Fruit fly (Drosophila melanogaster) whole organism, embryonic: ENCODE results near the gene galla-2.

Source experiments
- Abd-B ChIP-seq: fragments of 200-800 bp; sonication (Bioruptor generic); optimal IDR thresholded peaks from 2 replicates; lab custom pipeline; 2018; ENCODE audit warnings: missing biosample characterization, mild to moderate bottlenecking, missing genetic modification characterization, moderate library complexity
- Aef1 ChIP-seq: fragments of 200-800 bp; sonication (Bioruptor generic); IDR thresholded peaks from 3 replicates; pipeline ENCODE4 v1.3.6; 2022; ENCODE audit warnings: missing biosample characterization, missing genetic modification characterization
- Atf-2 ChIP-seq: fragments of 200-800 bp; sonication (Bioruptor generic); optimal IDR thresholded peaks from 2 replicates; lab custom pipeline; 2016; ENCODE audit warnings: missing biosample characterization, missing genetic modification characterization
- BEAF-32 ChIP-seq: fragments of 200-800 bp; sonication (Bioruptor generic); optimal IDR thresholded peaks from 3 replicates; lab custom pipeline; 2017; ENCODE audit warnings: missing biosample characterization, missing genetic modification characterization, mild to moderate bottlenecking, moderate library complexity, missing genetic modification reagents
- CG11560 ChIP-seq: fragments of 200-800 bp; sonication (Bioruptor generic); IDR thresholded peaks from 3 replicates; pipeline ENCODE4 v1.3.6; 2022; ENCODE audit warnings: missing biosample characterization, missing genetic modification characterization
- CG12219 ChIP-seq: fragments of 200-800 bp; sonication (Bioruptor generic); optimal IDR thresholded peaks from 3 replicates; lab custom pipeline; 2018; ENCODE audit warnings: missing biosample characterization, mild to moderate bottlenecking, missing genetic modification characterization
- CG12659 ChIP-seq: fragments of 200-800 bp; sonication (Bioruptor generic); optimal IDR thresholded peaks from 3 replicates; lab custom pipeline; 2017; ENCODE audit warnings: mild to moderate bottlenecking, missing biosample characterization, missing genetic modification reagents, missing genetic modification characterization
- CG13123 ChIP-seq: fragments of 200-800 bp; sonication (Bioruptor generic); optimal IDR thresholded peaks from 2 replicates; lab custom pipeline; 2016; ENCODE audit warnings: missing biosample characterization, missing genetic modification characterization
- CG14667 ChIP-seq: fragments of 200-800 bp; sonication (Bioruptor generic); IDR thresholded peaks from 2 replicates; pipeline ENCODE4 v1.3.6; 2022; ENCODE audit warnings: missing biosample characterization, missing genetic modification characterization
- CG14965 ChIP-seq: fragments of 200-800 bp; sonication (Bioruptor generic); optimal IDR thresholded peaks from 2 replicates; lab custom pipeline; 2016; ENCODE audit warnings: missing biosample characterization, missing genetic modification characterization, borderline replicate concordance
- CG15011 ChIP-seq: fragments of 200-800 bp; sonication (Bioruptor generic); optimal IDR thresholded peaks from 3 replicates; lab custom pipeline; 2018; ENCODE audit warnings: missing biosample characterization, mild to moderate bottlenecking, missing genetic modification characterization
- CG17361 ChIP-seq: fragments of 200-800 bp; sonication (Bioruptor generic); IDR thresholded peaks from 3 replicates; pipeline ENCODE4 v1.3.6; 2022; ENCODE audit warnings: missing biosample characterization, missing genetic modification characterization
- CG3163 ChIP-seq: fragments of 200-800 bp; sonication (Bioruptor generic); optimal IDR thresholded peaks from 3 replicates; lab custom pipeline; 2016; ENCODE audit warnings: missing biosample characterization, missing genetic modification characterization
- CG3281 ChIP-seq: fragments of 200-800 bp; sonication (Bioruptor generic); optimal IDR thresholded peaks from 3 replicates; lab custom pipeline; 2017; ENCODE audit warnings: missing biosample characterization, mild to moderate bottlenecking, missing genetic modification characterization
- CG34376 ChIP-seq: fragments of 200-800 bp; sonication (Bioruptor generic); optimal IDR thresholded peaks from 2 replicates; lab custom pipeline; 2018; ENCODE audit warnings: missing biosample characterization, mild to moderate bottlenecking, missing genetic modification characterization
- CG34422 ChIP-seq: fragments of 200-800 bp; sonication (Bioruptor generic); IDR thresholded peaks from 3 replicates; pipeline ENCODE4 v1.3.6; 2022; ENCODE audit warnings: missing biosample characterization, missing genetic modification characterization
- CG4360 ChIP-seq: fragments of 200-800 bp; sonication (Bioruptor generic); IDR thresholded peaks from 2 replicates; pipeline ENCODE4 v1.3.6; 2022; ENCODE audit warnings: missing biosample characterization, missing genetic modification characterization
- CG4730 ChIP-seq: fragments of 200-800 bp; sonication (Bioruptor generic); IDR thresholded peaks from 2 replicates; pipeline ENCODE4 v1.3.6; 2022; ENCODE audit warnings: missing biosample characterization, missing genetic modification characterization
- CG6254 ChIP-seq: fragments of 200-800 bp; sonication (Bioruptor generic); optimal IDR thresholded peaks from 3 replicates; lab custom pipeline; 2017; ENCODE audit warnings: mild to moderate bottlenecking, missing biosample characterization, missing genetic modification reagents, missing genetic modification characterization
- CG7357 ChIP-seq: fragments of 200-800 bp; sonication (Bioruptor generic); IDR thresholded peaks from 3 replicates; pipeline ENCODE4 v1.3.6; 2022; ENCODE audit warnings: missing biosample characterization, missing genetic modification characterization
- CG7786 ChIP-seq: fragments of 200-800 bp; sonication (Bioruptor generic); optimal IDR thresholded peaks from 2 replicates; lab custom pipeline; 2016; ENCODE audit warnings: missing biosample characterization, missing genetic modification characterization
- CHES-1-like ChIP-seq: fragments of 200-800 bp; sonication (Bioruptor generic); optimal IDR thresholded peaks from 2 replicates; lab custom pipeline; 2016; ENCODE audit warnings: missing biosample characterization, missing genetic modification characterization
- CoRest ChIP-seq: fragments of 200-800 bp; sonication (Bioruptor generic); optimal IDR thresholded peaks from 3 replicates; lab custom pipeline; 2018; ENCODE audit warnings: missing biosample characterization, mild to moderate bottlenecking, missing genetic modification characterization, moderate library complexity
- Drgx ChIP-seq: fragments of 200-800 bp; sonication (Bioruptor generic); IDR thresholded peaks from 2 replicates; pipeline ENCODE4 v1.3.6; 2022; ENCODE audit warnings: missing biosample characterization, missing genetic modification characterization
- Elba2 ChIP-seq: fragments of 200-800 bp; sonication (Bioruptor generic); optimal IDR thresholded peaks from 3 replicates; lab custom pipeline; 2016; ENCODE audit warnings: missing biosample characterization, missing genetic modification characterization
- Fer1 ChIP-seq: fragments of 200-800 bp; sonication (Bioruptor generic); optimal IDR thresholded peaks from 2 replicates; lab custom pipeline; 2017; ENCODE audit warnings: missing biosample characterization, mild to moderate bottlenecking, missing genetic modification characterization
- Gug ChIP-seq: fragments of 200-800 bp; sonication (Bioruptor generic); IDR thresholded peaks from 4 replicates; pipeline ENCODE4 v1.3.6; 2022; ENCODE audit warnings: missing biosample characterization, missing genetic modification characterization
- HLH4C ChIP-seq: fragments of 200-800 bp; sonication (Bioruptor generic); IDR thresholded peaks from 3 replicates; pipeline ENCODE4 v1.3.6; 2022; ENCODE audit warnings: missing biosample characterization, missing genetic modification characterization; ENCODE audit not compliant: partially characterized antibody
- Mad ChIP-seq: fragments of 200-800 bp; sonication (Bioruptor generic); optimal IDR thresholded peaks from 2 replicates; lab custom pipeline; 2016; ENCODE audit warnings: missing biosample characterization, missing genetic modification characterization
- NC2β ChIP-seq: fragments of 200-800 bp; sonication (Bioruptor generic); optimal IDR thresholded peaks from 2 replicates; lab custom pipeline; 2016; ENCODE audit warnings: missing biosample characterization, missing genetic modification characterization
- Pdp1 ChIP-seq, 2 experiments: fragments of 200-800 bp; sonication (Bioruptor generic); optimal IDR thresholded peaks; 3 replicates each; lab custom pipeline; 2016; ENCODE audit warnings: missing biosample characterization in 2 of 2, missing genetic modification characterization in 2 of 2, mild to moderate bottlenecking in 1 of 2, moderate library complexity in 1 of 2
- Sox102F ChIP-seq: fragments of 200-800 bp; sonication (Bioruptor generic); optimal IDR thresholded peaks from 2 replicates; lab custom pipeline; 2018; ENCODE audit warnings: missing biosample characterization, mild to moderate bottlenecking, missing genetic modification characterization, moderate library complexity
- Spps ChIP-seq: fragments of 200-800 bp; sonication (Bioruptor generic); optimal IDR thresholded peaks from 2 replicates; lab custom pipeline; 2018; ENCODE audit warnings: missing biosample characterization, mild to moderate bottlenecking, missing genetic modification characterization
- Sry-δ ChIP-seq: fragments of 200-800 bp; sonication (Bioruptor generic); optimal IDR thresholded peaks from 2 replicates; lab custom pipeline; 2016; ENCODE audit warnings: missing biosample characterization, missing genetic modification characterization
- Xbp1 ChIP-seq: fragments of 200-800 bp; sonication (Bioruptor generic); optimal IDR thresholded peaks from 3 replicates; lab custom pipeline; 2016; ENCODE audit warnings: missing biosample characterization, mild to moderate bottlenecking, missing genetic modification characterization
- ara ChIP-seq: fragments of 200-800 bp; sonication (Bioruptor generic); IDR thresholded peaks from 2 replicates; pipeline ENCODE4 v1.3.6; 2022; ENCODE audit warnings: missing biosample characterization, missing genetic modification characterization
- ato ChIP-seq: fragments of 200-800 bp; sonication (Bioruptor generic); IDR thresholded peaks from 2 replicates; pipeline ENCODE4 v1.3.6; 2022; ENCODE audit warnings: missing biosample characterization, missing genetic modification characterization; ENCODE audit not compliant: partially characterized antibody
- bbx ChIP-seq: fragments of 200-800 bp; sonication (Bioruptor generic); IDR thresholded peaks from 2 replicates; pipeline ENCODE4 v1.3.6; 2022; ENCODE audit warnings: missing biosample characterization, missing genetic modification characterization; ENCODE audit not compliant: partially characterized antibody
- bowl ChIP-seq: fragments of 200-800 bp; sonication (Bioruptor generic); IDR thresholded peaks from 2 replicates; pipeline ENCODE4 v1.3.6; 2022; ENCODE audit warnings: missing biosample characterization, missing genetic modification characterization
- br ChIP-seq: fragments of >200 bp; optimal IDR thresholded peaks from 2 replicates; lab custom pipeline; 2017
- danr ChIP-seq: fragments of 200-800 bp; sonication (Bioruptor generic); IDR thresholded peaks from 2 replicates; pipeline ENCODE4 v1.3.6; 2022; ENCODE audit warnings: missing biosample characterization, missing genetic modification characterization
- dimm ChIP-seq: fragments of 200-800 bp; sonication (Bioruptor generic); IDR thresholded peaks from 2 replicates; pipeline ENCODE4 v1.3.6; 2022; ENCODE audit warnings: missing biosample characterization, missing genetic modification characterization
- fru ChIP-seq: fragments of >200 bp; optimal IDR thresholded peaks from 2 replicates; lab custom pipeline; 2017
- gfzf ChIP-seq: fragments of 200-800 bp; sonication (Bioruptor generic); optimal IDR thresholded peaks from 2 replicates; lab custom pipeline; 2016; ENCODE audit warnings: missing biosample characterization, mild to moderate bottlenecking, missing genetic modification characterization, moderate library complexity
- hbn ChIP-seq: fragments of 200-800 bp; sonication (Bioruptor generic); IDR thresholded peaks from 2 replicates; pipeline ENCODE4 v1.3.6; 2022; ENCODE audit warnings: missing biosample characterization, missing genetic modification characterization; ENCODE audit not compliant: partially characterized antibody
- nmo ChIP-seq: fragments of 200-800 bp; sonication (Bioruptor generic); optimal IDR thresholded peaks from 2 replicates; lab custom pipeline; 2018; ENCODE audit warnings: missing biosample characterization, mild to moderate bottlenecking, missing genetic modification characterization, moderate library complexity
- p53 ChIP-seq: fragments of 200-800 bp; sonication (Bioruptor generic); optimal IDR thresholded peaks from 2 replicates; lab custom pipeline; 2016; ENCODE audit warnings: missing biosample characterization, missing genetic modification characterization
- pfk ChIP-seq: fragments of 200-800 bp; sonication (Bioruptor generic); optimal IDR thresholded peaks from 2 replicates; lab custom pipeline; 2018; ENCODE audit warnings: missing biosample characterization, mild to moderate bottlenecking, missing genetic modification characterization, moderate library complexity
- pnt ChIP-seq: fragments of 200-800 bp; sonication (Bioruptor generic); optimal IDR thresholded peaks from 3 replicates; lab custom pipeline; 2016; ENCODE audit warnings: missing biosample characterization, missing genetic modification characterization
- tio ChIP-seq: fragments of 200-800 bp; sonication (Bioruptor generic); optimal IDR thresholded peaks from 2 replicates; lab custom pipeline; 2017; ENCODE audit warnings: missing biosample characterization, missing genetic modification characterization, inconsistent platforms
- vnd ChIP-seq: fragments of 200-800 bp; sonication (Bioruptor generic); IDR thresholded peaks from 3 replicates; pipeline ENCODE4 v1.3.6; 2022; ENCODE audit warnings: missing biosample characterization, missing genetic modification characterization; ENCODE audit not compliant: partially characterized antibody
- zfh2 ChIP-seq: fragments of 200-800 bp; sonication (Bioruptor generic); optimal IDR thresholded peaks from 2 replicates; lab custom pipeline; 2016; ENCODE audit warnings: missing biosample characterization, missing genetic modification characterization

The galla-2 gene

DNA sequence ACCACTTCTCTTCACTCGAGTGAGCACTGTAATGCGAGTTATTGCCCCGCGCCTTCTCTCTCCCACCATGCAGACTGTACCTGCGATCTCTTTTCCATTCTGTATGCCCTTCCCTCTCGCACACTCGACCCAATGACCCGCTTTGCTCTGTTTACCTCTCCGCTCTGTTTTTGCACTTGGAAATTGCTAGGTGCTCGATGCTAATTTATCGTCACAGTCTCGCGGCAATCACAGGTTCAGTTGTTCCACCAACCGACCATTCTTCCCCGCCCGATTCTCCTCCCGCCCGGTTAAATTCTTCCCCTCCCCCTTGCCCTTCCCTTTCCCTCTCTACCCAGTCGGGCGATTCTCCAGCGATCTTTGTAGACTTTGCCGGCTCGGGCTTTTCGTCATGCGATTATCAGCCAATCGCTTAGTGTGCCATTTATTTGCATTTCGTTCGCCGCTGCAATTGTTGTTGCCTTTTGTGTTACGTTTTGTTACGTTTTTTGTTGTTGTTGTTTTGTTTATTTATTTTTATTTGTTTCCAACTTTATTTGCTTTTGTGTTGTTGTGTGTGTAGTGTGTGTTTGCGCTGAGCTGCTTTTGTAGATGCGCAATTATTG lies 14.8 kb upstream of the galla-2 start:
- peak; percentile 42; the same call in 1 of the 2 replicates for TF ChIP-seq CG4360 (GFP tag; lab: Robert Waterston, UW)
- TF ChIP-seq Fer1 (GFP tag; lab: Kevin White, UChicago): peak; percentile 40
- TF ChIP-seq Sry-δ (GFP tag; lab: Kevin White, UChicago): no peak
- TF ChIP-seq CG15011 (GFP tag; lab: Kevin White, UChicago): no peak
- no peak for TF ChIP-seq CHES-1-like
- TF ChIP-seq pfk (GFP tag; lab: Kevin White, UChicago): no peak
- TF ChIP-seq gfzf (GFP tag; lab: Kevin White, UChicago): no peak
- no peak for TF ChIP-seq CG14667 (GFP tag; lab: Robert Waterston, UW)
- TF ChIP-seq HLH4C (GFP tag; lab: Robert Waterston, UW): no peak
- no peak for TF ChIP-seq zfh2
- TF ChIP-seq hbn: no peak
- no peak for TF ChIP-seq CG7357
- TF ChIP-seq Pdp1 (GFP tag; optimal IDR thresholded peaks at IDR 0.05; lab: Kevin White, UChicago): no peak
- TF ChIP-seq CG34422 (GFP tag; lab: Robert Waterston, UW): no peak
- no peak for TF ChIP-seq CG13123 (GFP tag; lab: Kevin White, UChicago)
- TF ChIP-seq CG17361 (GFP tag; lab: Robert Waterston, UW): no peak
- TF ChIP-seq ara (GFP tag; lab: Robert Waterston, UW): peak; percentile 29; the same call in 1 of the 2 replicates
- no peak for TF ChIP-seq Gug (GFP tag; lab: Robert Waterston, UW)
- TF ChIP-seq Aef1 (GFP tag; lab: Robert Waterston, UW): no peak
- TF ChIP-seq vnd (GFP tag; lab: Robert Waterston, UW): no peak
- TF ChIP-seq CG14965 (GFP tag; lab: Kevin White, UChicago): no peak
- no peak for TF ChIP-seq bowl (GFP tag; lab: Robert Waterston, UW)
- no peak for TF ChIP-seq NC2β
- TF ChIP-seq Elba2: no peak
- TF ChIP-seq CG3163: no peak
- no peak for TF ChIP-seq Mad (GFP tag; lab: Kevin White, UChicago)
- TF ChIP-seq dimm (GFP tag; lab: Robert Waterston, UW): no peak
- no peak for TF ChIP-seq pnt (GFP tag; lab: Kevin White, UChicago)
- no peak for TF ChIP-seq Xbp1 (GFP tag; lab: Kevin White, UChicago)
- no peak for TF ChIP-seq Atf-2
- TF ChIP-seq fru (lab: Kevin White, UChicago): no peak
- no peak for TF ChIP-seq CG34376 (GFP tag; lab: Kevin White, UChicago)
- TF ChIP-seq CG12219 (GFP tag; lab: Kevin White, UChicago): no peak
- no peak for TF ChIP-seq ato (GFP tag; lab: Robert Waterston, UW)
- no peak for TF ChIP-seq bbx (GFP tag; lab: Robert Waterston, UW)
- no peak for TF ChIP-seq CG11560 (tag; lab: Robert Waterston, UW)
- TF ChIP-seq CG3281 (GFP tag; lab: Kevin White, UChicago): no peak
- no peak for TF ChIP-seq CG4730 (GFP tag; lab: Robert Waterston, UW)
- peak; percentile 77 for TF ChIP-seq Drgx
- no peak for TF ChIP-seq Abd-B
- TF ChIP-seq nmo (GFP tag; lab: Kevin White, UChicago): no peak
- no peak for TF ChIP-seq CoRest
- TF ChIP-seq Sox102F (GFP tag; lab: Kevin White, UChicago): no peak
- no peak for TF ChIP-seq CG6254
- no peak for TF ChIP-seq danr (GFP tag; lab: Robert Waterston, UW)
- no peak for TF ChIP-seq Spps (tag; lab: Kevin White, UChicago)
- no peak for TF ChIP-seq BEAF-32
- no peak for TF ChIP-seq CG12659 (GFP tag; lab: Kevin White, UChicago)
- TF ChIP-seq CG7786 (GFP tag; lab: Kevin White, UChicago): no peak
- TF ChIP-seq br: no peak
- no peak for TF ChIP-seq tio (GFP tag; lab: Kevin White, UChicago)
- TF ChIP-seq p53 (GFP tag; lab: Kevin White, UChicago): no peak
